Fruit fly (Drosophila melanogaster): ENCODE data around the gene Cortactin.
A peak's percentile ranks its signal among the peaks of the same experiment; 100 is the strongest.

DNA sequence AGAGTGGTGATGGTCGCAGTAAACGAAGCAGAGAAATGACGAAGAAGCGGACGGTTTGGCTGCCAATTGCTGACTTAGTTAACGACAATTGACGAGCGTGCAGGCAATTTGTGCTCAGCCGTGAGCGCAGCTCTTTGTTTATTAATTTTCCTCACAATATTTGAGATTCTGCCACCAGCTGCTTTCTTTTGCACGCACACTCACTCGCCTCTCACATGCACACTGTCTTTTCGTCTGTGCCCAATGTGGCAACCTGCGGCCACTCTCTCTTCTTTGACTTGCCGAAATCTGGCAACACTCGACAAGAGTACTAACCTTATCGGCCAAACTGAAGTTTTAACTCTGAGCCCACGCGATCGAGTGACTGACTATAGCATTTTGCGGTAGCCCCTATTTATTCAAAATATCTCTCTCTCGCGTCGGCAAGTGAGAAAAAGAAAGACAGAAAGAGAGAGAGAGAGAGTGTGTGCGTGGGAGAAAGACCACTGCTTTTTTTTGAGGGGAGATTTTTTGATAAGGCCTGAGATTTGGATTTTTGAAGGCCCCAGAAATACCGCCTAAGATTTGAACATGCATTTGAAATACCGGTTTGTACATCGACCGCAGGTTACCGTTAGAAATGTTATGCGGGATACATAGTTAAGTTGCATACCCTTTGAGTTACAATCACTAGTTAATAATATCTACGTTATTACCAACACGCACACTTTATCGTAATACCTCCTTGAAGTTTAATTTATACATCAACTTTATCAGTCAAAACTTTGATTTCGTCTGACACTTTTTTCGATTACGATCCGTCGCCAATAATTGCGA is 3.6 kb downstream of the Cortactin start, which contains the start of gene Mvl:
- no peak for TF ChIP-seq CG10348 (GFP tag; IDR thresholded peaks at IDR 0.05)
- TF ChIP-seq CG13204 (GFP tag; optimal IDR thresholded peaks at IDR 0.05): no peak
- TF ChIP-seq CG32121 (GFP tag; IDR thresholded peaks at IDR 0.05): no peak
- TF ChIP-seq fd96Ca (GFP tag; IDR thresholded peaks at IDR 0.05): no peak
- no peak for TF ChIP-seq CG15710 (tag; optimal IDR thresholded peaks at IDR 0.05)
- no peak for TF ChIP-seq Pif1B (GFP tag; optimal IDR thresholded peaks at IDR 0.05)
- peak; percentile 86 for TF ChIP-seq EcR (GFP tag; optimal IDR thresholded peaks at IDR 0.05)
- TF ChIP-seq D1 (tag; optimal IDR thresholded peaks at IDR 0.05): no peak
- no peak for TF ChIP-seq Pif1A (GFP tag; optimal IDR thresholded peaks at IDR 0.05)
- TF ChIP-seq CG8159 (tag; optimal IDR thresholded peaks at IDR 0.05): no peak
- no peak for TF ChIP-seq CG34367 (tag; optimal IDR thresholded peaks at IDR 0.05)
- 0 out of 2 replicates have a peak, but pooled peaks have one; percentile 12 for TF ChIP-seq CG12605 (GFP tag; IDR thresholded peaks at IDR 0.05)
- no peak for TF ChIP-seq gl (tag; optimal IDR thresholded peaks at IDR 0.05)

Data from whole organism, pupa.